Fruit fly (Drosophila melanogaster) whole organism: ENCODE results near the gene CG33642.

Experiments used
- psq ChIP-seq: fragments of >200 bp; optimal IDR thresholded peaks from 2 replicates; lab custom pipeline; 2017
- usp ChIP-seq: fragments of >200 bp; optimal IDR thresholded peaks from 2 replicates; lab custom pipeline; 2017; ENCODE audit warnings: missing biosample characterization, missing genetic modification characterization, mixed read lengths

DNA sequence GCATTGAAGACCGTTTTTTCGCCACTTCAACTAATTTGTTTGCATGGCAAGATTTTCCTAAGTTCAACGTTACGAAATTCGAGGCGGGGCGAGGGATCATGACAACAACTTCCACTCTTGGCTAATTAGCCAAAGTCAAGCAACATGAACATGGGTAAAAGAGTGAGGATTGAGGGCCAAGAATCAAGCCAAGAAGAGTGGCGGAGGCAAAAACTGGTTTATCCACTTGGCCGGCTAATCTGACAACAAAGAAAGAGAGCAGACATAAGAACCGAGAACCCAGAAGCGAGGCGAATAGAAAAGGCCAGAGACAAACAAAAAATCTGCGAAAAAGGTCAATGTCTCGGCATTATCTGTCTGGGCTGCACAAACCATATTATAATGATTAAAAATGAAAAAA, 22.9 kb downstream of the CG33642 start:
- no peak for TF ChIP-seq psq
- TF ChIP-seq usp, result no peak
